Worm (Caenorhabditis elegans): ENCODE measurements around the gene Y97E10AL.1.

DNA sequence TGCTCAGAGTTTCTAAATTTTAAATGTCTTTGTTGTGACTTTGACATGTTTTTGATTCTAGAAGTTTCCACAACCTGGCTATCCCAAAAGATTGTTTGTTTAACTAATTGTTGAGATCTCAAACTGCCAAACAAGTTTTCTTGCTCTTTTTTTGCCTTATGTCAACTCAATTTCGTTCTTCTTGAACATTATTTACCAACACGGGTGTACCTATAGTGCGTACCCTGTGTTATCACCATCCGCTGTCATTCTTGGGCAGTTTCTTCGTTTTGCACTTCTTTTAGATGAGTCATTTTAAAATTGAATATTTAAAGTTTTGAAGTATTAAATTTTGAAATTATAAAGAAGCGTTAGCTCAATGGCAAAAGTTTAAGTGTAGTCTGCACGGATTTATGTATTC lies 31.0 kb downstream of the Y97E10AL.1 start, which contains the start of gene sptl-2:
- TF ChIP-seq him-1 (tag; optimal IDR thresholded peaks at IDR 0.05) (no peak), W03F9.2 (tag; optimal IDR thresholded peaks at IDR 0.05) (no peak), dao-5 (tag; optimal IDR thresholded peaks at IDR 0.05) (no peak)

All from whole organism, L4/young adult.